Fruit fly (Drosophila melanogaster): Measurements from ENCODE around the gene CG43336.
A peak's percentile ranks its signal among the peaks of the same experiment; 100 is the strongest.

The CG43336 gene

DNA sequence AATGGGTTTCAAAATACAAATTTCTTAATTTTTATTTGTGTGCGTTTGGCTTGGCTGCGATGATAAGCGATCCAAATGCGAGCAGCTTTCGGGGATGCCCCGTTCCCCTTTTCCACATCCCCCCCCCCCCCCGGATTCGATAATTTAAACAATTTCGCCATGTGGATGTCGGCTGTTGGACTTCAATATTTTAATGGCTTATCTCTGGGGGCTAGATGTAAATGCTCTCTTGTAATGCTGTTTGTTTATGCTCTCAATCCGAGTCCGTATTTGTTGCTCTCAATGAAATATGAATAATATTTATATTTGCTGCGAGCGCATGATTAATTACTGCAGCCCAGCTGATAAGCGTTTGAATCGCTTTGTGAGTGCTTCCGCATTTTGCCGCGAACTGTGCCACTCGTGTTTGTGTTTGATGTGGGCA is 40.6 kb downstream of the CG43336 start (continued):
- TF ChIP-seq CG7745 (tag; optimal IDR thresholded peaks at IDR 0.05) (peak; percentile 59), Dll (GFP tag; IDR thresholded peaks at IDR 0.05; ENCODE audit: partially characterized antibody) (no peak), Sox100B (GFP tag; optimal IDR thresholded peaks at IDR 0.05) (peak; percentile 51), al (GFP tag; IDR thresholded peaks at IDR 0.05) (no peak), gem (tag; optimal IDR thresholded peaks at IDR 0.05) (peak; percentile 17), schlank (tag; optimal IDR thresholded peaks at IDR 0.05) (no peak), zfh1 (GFP tag; IDR thresholded peaks at IDR 0.05) (peak; percentile 48; the same call in 1 of the 3 replicates), CG4360 (GFP tag; IDR thresholded peaks at IDR 0.05) (0 out of 2 replicates have a peak, but pooled peaks have one; percentile 21), CG3407 (GFP tag; optimal IDR thresholded peaks at IDR 0.05) (peak; percentile 46), CG1603 (tag; optimal IDR thresholded peaks at IDR 0.05) (peak; percentile 24), CG4854 (GFP tag; optimal IDR thresholded peaks at IDR 0.05) (peak; percentile 0), Ada2b (GFP tag; IDR thresholded peaks at IDR 0.05) (no peak), seq (GFP tag; IDR thresholded peaks at IDR 0.05) (no peak), CG33557 (GFP tag; optimal IDR thresholded peaks at IDR 0.05) (peak; percentile 28), Rx (GFP tag; IDR thresholded peaks at IDR 0.05) (no peak), fd3F (GFP tag; optimal IDR thresholded peaks at IDR 0.05) (no peak), D (optimal IDR thresholded peaks at IDR 0.05) (no peak), D (GFP tag; optimal IDR thresholded peaks at IDR 0.05) (peak; percentile 50), CG10431 (GFP tag; optimal IDR thresholded peaks at IDR 0.05) (peak; percentile 35), CG2875 (GFP tag; optimal IDR thresholded peaks at IDR 0.05) (peak; percentile 55), fd96Cb (tag; optimal IDR thresholded peaks at IDR 0.05) (peak; percentile 12), dmrt11E (tag; optimal IDR thresholded peaks at IDR 0.05) (peak; percentile 51), ftz-f1 (GFP tag; optimal IDR thresholded peaks at IDR 0.05) (no peak), CG17385 (GFP tag; optimal IDR thresholded peaks at IDR 0.05) (peak; percentile 21), CG11398 (GFP tag; optimal IDR thresholded peaks at IDR 0.05) (no peak), nerfin-1 (tag; optimal IDR thresholded peaks at IDR 0.05) (peak; percentile 12), CG15696 (tag; optimal IDR thresholded peaks at IDR 0.05) (peak; percentile 45), sug (tag; optimal IDR thresholded peaks at IDR 0.05) (peak; percentile 23), Trl (optimal IDR thresholded peaks at IDR 0.05) (peak in 1 of 2 experiments; percentile 11), Trl (GFP tag; optimal IDR thresholded peaks at IDR 0.05) (no peak), CG3726 (GFP tag; IDR thresholded peaks at IDR 0.05) (0 out of 3 replicates have a peak, but pooled peaks have one; percentile 20), onecut (GFP tag; IDR thresholded peaks at IDR 0.05) (no peak), lola (GFP tag; optimal IDR thresholded peaks at IDR 0.05) (peak in 1 of 3 experiments; percentile 36), Ssrp (tag; optimal IDR thresholded peaks at IDR 0.05) (no peak), CG15601 (tag; optimal IDR thresholded peaks at IDR 0.05) (peak; percentile 9), CG6254 (GFP tag; optimal IDR thresholded peaks at IDR 0.05) (peak; percentile 3), CG14710 (tag; optimal IDR thresholded peaks at IDR 0.05) (peak; percentile 3), ATbp (GFP tag; optimal IDR thresholded peaks at IDR 0.05) (peak; percentile 43), sd (tag; optimal IDR thresholded peaks at IDR 0.05) (peak; percentile 38), ase (GFP tag; IDR thresholded peaks at IDR 0.05) (0 out of 3 replicates have a peak, but pooled peaks have one; percentile 18), CG7987 (GFP tag; optimal IDR thresholded peaks at IDR 0.05) (peak; percentile 18), org-1 (GFP tag; optimal IDR thresholded peaks at IDR 0.05) (peak; percentile 29), PHDP (tag; optimal IDR thresholded peaks at IDR 0.05) (peak; percentile 12), Xrp1 (GFP tag; IDR thresholded peaks at IDR 0.05) (peak; percentile 39; the same call in 1 of the 2 replicates), NfI (GFP tag; optimal IDR thresholded peaks at IDR 0.05) (no peak), CG18476 (GFP tag; optimal IDR thresholded peaks at IDR 0.05) (no peak), CG11504 (tag; optimal IDR thresholded peaks at IDR 0.05) (peak; percentile 27), ci (GFP tag; IDR thresholded peaks at IDR 0.05) (0 out of 3 replicates have a peak, but pooled peaks have one; percentile 23), Lhr (GFP tag; optimal IDR thresholded peaks at IDR 0.05) (peak; percentile 26), CG12071 (GFP tag; optimal IDR thresholded peaks at IDR 0.05) (peak; percentile 21)
